Worm (Caenorhabditis elegans): ENCODE data around the gene D1053.2.
A peak's percentile ranks its signal among the peaks of the same experiment; 100 is the strongest.

Gene D1053.2

DNA sequence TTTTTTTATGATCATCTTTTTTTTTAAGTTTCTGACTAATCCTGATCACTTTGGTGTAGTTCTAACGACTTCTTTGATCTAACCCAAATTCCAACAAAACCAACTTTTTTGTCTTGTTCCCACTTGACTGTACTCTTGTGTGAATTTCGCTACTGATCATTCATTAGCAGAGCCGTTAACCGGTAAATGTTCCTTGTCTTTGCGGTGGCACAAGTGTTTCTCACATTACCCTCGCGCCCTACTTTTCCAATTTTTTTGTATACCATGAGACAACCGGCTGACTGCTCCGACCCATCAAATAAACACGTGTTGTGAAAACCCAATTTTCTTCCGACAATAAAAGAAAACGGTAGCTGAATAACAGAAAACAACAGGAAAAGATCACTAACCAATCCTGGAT is 4.8 kb downstream of the D1053.2 start:
- no peak for TF ChIP-seq ceh-30 (tag; optimal IDR thresholded peaks at IDR 0.05)
- no peak for TF ChIP-seq hlh-8 (tag; optimal IDR thresholded peaks at IDR 0.05)

DNA sequence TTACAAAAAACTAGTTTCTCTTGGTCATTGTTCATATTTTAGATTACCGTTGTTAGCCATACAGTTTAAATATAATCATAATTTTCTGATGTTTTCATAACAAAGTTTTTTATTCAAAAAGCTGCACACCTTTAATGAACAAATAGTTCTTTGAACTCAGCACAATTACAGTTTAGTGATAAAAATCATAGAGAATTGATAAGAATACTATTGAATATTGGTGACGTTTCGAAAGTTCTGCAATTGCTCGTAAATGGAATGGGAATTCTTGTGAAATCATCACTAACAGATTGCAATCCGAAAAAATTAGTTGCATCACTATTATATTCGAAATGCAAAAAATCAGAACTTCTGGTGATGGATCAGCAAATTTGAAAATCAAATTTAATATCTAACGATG is 6.2 kb downstream of the D1053.2 start:
- no peak for TF ChIP-seq unc-3 (GFP tag; conservative IDR thresholded peaks at IDR 0.05)
- no peak for TF ChIP-seq unc-3 (tag; optimal IDR thresholded peaks at IDR 0.05)
- no peak for TF ChIP-seq nhr-11 (tag; optimal IDR thresholded peaks at IDR 0.05)
- no peak for TF ChIP-seq hlh-30 (tag; optimal IDR thresholded peaks at IDR 0.05; ENCODE audit: insufficient read depth)
- no peak for TF ChIP-seq gmeb-2 (tag; optimal IDR thresholded peaks at IDR 0.05)
- TF ChIP-seq Y22D7AL.16 (tag; optimal IDR thresholded peaks at IDR 0.05) = no peak
- TF ChIP-seq unc-86 (tag; optimal IDR thresholded peaks at IDR 0.05) = no peak
- TF ChIP-seq pat-9 (tag; optimal IDR thresholded peaks at IDR 0.05) = no peak
- TF ChIP-seq T23F11.4 (GFP tag; optimal IDR thresholded peaks at IDR 0.05) = no peak
- TF ChIP-seq hlh-13 (GFP tag; optimal IDR thresholded peaks at IDR 0.05) = no peak
- TF ChIP-seq ama-1 (optimal IDR thresholded peaks at IDR 0.05) = no peak
- no peak for TF ChIP-seq ztf-16 (tag; optimal IDR thresholded peaks at IDR 0.05)
- TF ChIP-seq fkh-6 (tag; optimal IDR thresholded peaks at IDR 0.05) = no peak
- TF ChIP-seq eyg-1 (tag; optimal IDR thresholded peaks at IDR 0.05) = no peak
- no peak for TF ChIP-seq sox-2 (GFP tag; IDR thresholded peaks at IDR 0.05)

DNA sequence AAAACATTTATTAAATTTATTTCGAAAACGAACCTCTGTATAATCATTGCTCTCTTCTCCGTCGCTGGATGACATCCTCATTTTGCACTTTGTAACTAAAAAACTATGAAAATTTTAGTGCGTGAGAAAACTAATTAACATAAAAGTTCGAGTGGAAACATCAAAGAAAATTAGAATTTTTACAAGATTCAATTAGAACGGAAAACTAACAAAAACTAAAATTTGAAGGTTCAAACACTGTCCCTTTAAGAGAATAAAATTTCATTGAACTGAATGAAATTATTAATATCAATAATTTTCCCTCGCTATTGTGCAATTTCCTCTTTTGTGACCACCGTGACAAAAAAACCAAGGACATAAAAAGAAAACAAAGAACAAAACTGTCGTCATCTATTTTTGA is 9.1 kb downstream of the D1053.2 start, which contains the start of gene D1053.3:
Gene D1053.3, minus strand, starts transcription at position 101 of the 400 bp plus-strand sequence.
- TF ChIP-seq lin-11 (tag; optimal IDR thresholded peaks at IDR 0.05) (no peak), T23F11.4 (GFP tag; optimal IDR thresholded peaks at IDR 0.05) (no peak), hlh-6 (tag; optimal IDR thresholded peaks at IDR 0.05) (no peak), zip-5 (tag; optimal IDR thresholded peaks at IDR 0.05) (no peak), elt-4 (tag; optimal IDR thresholded peaks at IDR 0.05) (no peak), eyg-1 (tag; optimal IDR thresholded peaks at IDR 0.05) (no peak), gmeb-2 (tag; optimal IDR thresholded peaks at IDR 0.05) (no peak), K09A11.1 (tag; optimal IDR thresholded peaks at IDR 0.05; ENCODE audit: insufficient read depth) (no peak), ceh-24 (tag; optimal IDR thresholded peaks at IDR 0.05) (no peak), sox-2 (GFP tag; IDR thresholded peaks at IDR 0.05) (no peak), ceh-45 (GFP tag; IDR thresholded peaks at IDR 0.05) (no peak), madf-2 (tag; optimal IDR thresholded peaks at IDR 0.05) (no peak), unc-3 (GFP tag; conservative IDR thresholded peaks at IDR 0.05) (no peak), unc-3 (tag; optimal IDR thresholded peaks at IDR 0.05) (no peak), ceh-9 (tag; optimal IDR thresholded peaks at IDR 0.05) (no peak), ceh-19 (GFP tag; optimal IDR thresholded peaks at IDR 0.05) (no peak), mec-3 (tag; optimal IDR thresholded peaks at IDR 0.05; ENCODE audit: borderline replicate concordance) (no peak), hlh-15 (tag; optimal IDR thresholded peaks at IDR 0.05) (no peak), pha-4 (tag; optimal IDR thresholded peaks at IDR 0.05) (no peak)

DNA sequence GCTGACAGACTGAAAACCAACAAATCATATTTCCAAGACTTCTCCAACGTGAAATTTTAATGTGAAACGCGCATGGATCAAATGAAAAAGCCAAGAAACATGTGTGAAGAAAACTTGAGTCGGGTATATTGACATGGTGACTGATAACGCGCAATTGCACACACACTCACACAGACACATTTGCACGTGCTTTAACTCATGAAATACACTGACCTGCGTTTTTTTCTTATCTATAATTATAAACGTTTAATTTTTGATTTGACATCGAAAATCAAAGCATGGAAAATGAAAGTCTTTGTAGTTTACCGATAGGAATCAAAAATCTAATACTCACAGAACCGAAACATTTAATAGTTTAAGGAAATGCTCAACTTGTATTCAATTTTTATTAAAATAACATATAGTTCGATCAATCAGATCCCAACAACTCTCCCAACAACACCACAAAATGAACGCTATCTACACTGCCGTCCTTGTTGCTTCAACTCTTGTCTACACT is 10.7 kb downstream of the D1053.2 start, which contains the start of gene nspa-9:
Gene nspa-9, plus strand, starts transcription at position 449 of the 499 bp plus-strand sequence.
- TF ChIP-seq ceh-9 (tag; optimal IDR thresholded peaks at IDR 0.05) = no peak
- peak; percentile 43 for TF ChIP-seq elt-2 (tag; optimal IDR thresholded peaks at IDR 0.05)
- no peak for TF ChIP-seq elt-4 (tag; optimal IDR thresholded peaks at IDR 0.05)
- TF ChIP-seq pha-2 (tag; optimal IDR thresholded peaks at IDR 0.05) = no peak
- peak; percentile 1 for TF ChIP-seq hlh-30 (tag; optimal IDR thresholded peaks at IDR 0.05; ENCODE audit: insufficient read depth)
- no peak for TF ChIP-seq pag-3 (tag; optimal IDR thresholded peaks at IDR 0.05; ENCODE audit: borderline replicate concordance)

DNA sequence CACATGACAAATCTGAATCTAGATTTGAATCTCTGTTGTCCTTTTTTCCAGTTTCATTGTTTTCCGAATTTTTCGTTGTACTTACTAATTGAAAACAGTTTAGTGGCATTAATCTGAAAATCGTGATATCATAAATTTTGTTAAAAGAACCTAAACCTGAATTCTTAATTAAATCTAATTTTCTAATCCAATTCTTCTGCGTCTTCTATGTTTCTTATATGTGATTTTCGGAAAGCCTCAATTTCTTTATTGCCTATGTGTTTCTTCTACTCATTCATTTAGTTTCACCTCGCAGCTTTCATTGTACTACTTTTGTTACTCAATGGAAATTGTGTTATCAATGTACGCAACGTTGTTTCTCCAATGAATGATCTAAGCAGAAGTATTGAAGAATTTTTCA is 15.8 kb downstream of the D1053.2 start:
- TF ChIP-seq pqm-1 (tag; optimal IDR thresholded peaks at IDR 0.05) = no peak
- TF ChIP-seq ttx-3 (tag; optimal IDR thresholded peaks at IDR 0.05) = no peak
- no peak for TF ChIP-seq nhr-11 (tag; optimal IDR thresholded peaks at IDR 0.05)
- TF ChIP-seq ceh-31 (tag; optimal IDR thresholded peaks at IDR 0.05) = peak; percentile 16
- TF ChIP-seq unc-42 (tag; optimal IDR thresholded peaks at IDR 0.05) = peak; percentile 66
- no peak for TF ChIP-seq ama-1 (optimal IDR thresholded peaks at IDR 0.05)
- no peak for TF ChIP-seq eyg-1 (tag; optimal IDR thresholded peaks at IDR 0.05)
- TF ChIP-seq ztf-16 (tag; optimal IDR thresholded peaks at IDR 0.05) = no peak
- TF ChIP-seq lim-6 (tag; optimal IDR thresholded peaks at IDR 0.05) = no peak
- TF ChIP-seq Y22D7AL.16 (tag; optimal IDR thresholded peaks at IDR 0.05) = no peak
- no peak for TF ChIP-seq ceh-19 (GFP tag; optimal IDR thresholded peaks at IDR 0.05)
- no peak for TF ChIP-seq rnt-1 (tag; optimal IDR thresholded peaks at IDR 0.05)
- no peak for TF ChIP-seq ceh-18 (tag; optimal IDR thresholded peaks at IDR 0.05)
- no peak for TF ChIP-seq pha-4 (tag; optimal IDR thresholded peaks at IDR 0.05)
- no peak for TF ChIP-seq ceh-48 (tag; optimal IDR thresholded peaks at IDR 0.05)
- TF ChIP-seq ceh-34 (tag; optimal IDR thresholded peaks at IDR 0.05) = no peak
